Worm (Caenorhabditis elegans) whole organism, young adult: Measurements from ENCODE around the gene kars-1.

Source experiments
- B0019.2 ChIP-seq: fragments of 200-800 bp; sonication (Bioruptor generic); conservative IDR thresholded peaks from 2 replicates; pipeline ENCODE4 v1.3.6; 2022; ENCODE audit warnings: missing genetic modification reagents, missing genetic modification characterization, missing compliant biosample characterization
- D2030.7 ChIP-seq: fragments of 200-800 bp; sonication (Bioruptor generic); IDR thresholded peaks from 2 replicates; pipeline ENCODE4 v1.3.6; 2022; ENCODE audit warnings: missing genetic modification reagents, missing genetic modification characterization, missing compliant biosample characterization
- F10E7.11 ChIP-seq: sonication (generic microtip); optimal IDR thresholded peaks from 2 replicates; lab custom pipeline; 2017; ENCODE audit warnings: mild to moderate bottlenecking, missing genetic modification characterization, moderate library complexity, missing compliant biosample characterization
- F22D6.2 ChIP-seq: sonication (generic microtip); optimal IDR thresholded peaks from 2 replicates; lab custom pipeline; 2016; ENCODE audit warnings: mild to moderate bottlenecking, missing genetic modification characterization, missing compliant biosample characterization
- F33H1.4 ChIP-seq: fragments of 200-800 bp; sonication (Bioruptor generic); IDR thresholded peaks from 2 replicates; pipeline ENCODE4 v1.3.6; 2022; ENCODE audit warnings: missing genetic modification reagents, missing genetic modification characterization, missing compliant biosample characterization
- F49E8.2 ChIP-seq: sonication (generic microtip); optimal IDR thresholded peaks from 3 replicates; lab custom pipeline; 2017; ENCODE audit warnings: missing genetic modification characterization, mild to moderate bottlenecking, missing compliant biosample characterization, antibody characterized with exemption, moderate library complexity; ENCODE audit not compliant: insufficient read depth
- T26A5.8 ChIP-seq: sonication (generic microtip); optimal IDR thresholded peaks from 2 replicates; lab custom pipeline; 2016; ENCODE audit warnings: missing genetic modification characterization, missing compliant biosample characterization
- Y56A3A.18 ChIP-seq: fragments of 200-800 bp; sonication (Bioruptor generic); IDR thresholded peaks from 2 replicates; pipeline ENCODE4 v1.3.6; 2022; ENCODE audit warnings: missing genetic modification reagents, missing genetic modification characterization, missing compliant biosample characterization
- Y95B8A.8 ChIP-seq: fragments of 200-800 bp; sonication (Bioruptor generic); IDR thresholded peaks from 2 replicates; pipeline ENCODE4 v1.3.6; 2022; ENCODE audit warnings: missing genetic modification reagents, missing genetic modification characterization, missing compliant biosample characterization
- akir-1 ChIP-seq: fragments of 200-800 bp; sonication (Bioruptor generic); optimal IDR thresholded peaks from 2 replicates; lab custom pipeline; 2018; ENCODE audit warnings: mild to moderate bottlenecking, missing genetic modification characterization, moderate library complexity, missing compliant biosample characterization
- aptf-3 ChIP-seq: fragments of 200-800 bp; sonication (Bioruptor generic); IDR thresholded peaks from 2 replicates; pipeline ENCODE4 v1.3.6; 2022; ENCODE audit warnings: missing genetic modification characterization, missing compliant biosample characterization
- attf-6 ChIP-seq: fragments of 200-800 bp; sonication (Bioruptor generic); IDR thresholded peaks from 2 replicates; pipeline ENCODE4 v1.3.6; 2022; ENCODE audit warnings: missing genetic modification reagents, missing genetic modification characterization, missing compliant biosample characterization
- bed-2 ChIP-seq: fragments of 200-800 bp; sonication (Bioruptor generic); IDR thresholded peaks from 2 replicates; pipeline ENCODE4 v1.3.6; 2022; ENCODE audit warnings: missing genetic modification reagents, missing genetic modification characterization, missing compliant biosample characterization
- ccch-3 ChIP-seq: fragments of 200-800 bp; sonication (Bioruptor generic); optimal IDR thresholded peaks from 2 replicates; lab custom pipeline; 2018; ENCODE audit warnings: mild to moderate bottlenecking, missing genetic modification characterization, missing compliant biosample characterization
- cebp-2 ChIP-seq: fragments of 200-800 bp; sonication (Bioruptor generic); IDR thresholded peaks from 2 replicates; pipeline ENCODE4 v1.3.6; 2022; ENCODE audit warnings: missing genetic modification characterization, missing compliant biosample characterization
- ceh-100 ChIP-seq: fragments of 200-800 bp; sonication (Bioruptor generic); IDR thresholded peaks from 2 replicates; pipeline ENCODE4 v1.3.6; 2022; ENCODE audit warnings: missing genetic modification reagents, missing genetic modification characterization, missing compliant biosample characterization
- ceh-91 ChIP-seq: fragments of 200-800 bp; sonication (Bioruptor generic); IDR thresholded peaks from 2 replicates; pipeline ENCODE4 v1.3.6; 2022; ENCODE audit warnings: missing genetic modification reagents, missing genetic modification characterization, missing compliant biosample characterization
- chd-7 ChIP-seq: sonication (generic microtip); optimal IDR thresholded peaks from 2 replicates; lab custom pipeline; 2016; ENCODE audit warnings: mild to moderate bottlenecking, missing genetic modification characterization, moderate library complexity, missing compliant biosample characterization
- die-1 ChIP-seq: sonication (generic microtip); optimal IDR thresholded peaks from 2 replicates; lab custom pipeline; 2016; ENCODE audit warnings: missing genotype, mild to moderate bottlenecking, missing genetic modification characterization, missing compliant biosample characterization
- dox-1 ChIP-seq: fragments of 200-800 bp; sonication (Bioruptor generic); IDR thresholded peaks from 2 replicates; pipeline ENCODE4 v1.3.6; 2022; ENCODE audit warnings: missing genetic modification reagents, missing genetic modification characterization, missing compliant biosample characterization
- dpl-1 ChIP-seq: fragments of 150-350 bp; optimal IDR thresholded peaks from 2 replicates; lab custom pipeline; 2014; ENCODE audit warnings: missing biosample characterization, missing genetic modification reagents, missing genetic modification characterization
- efl-1 ChIP-seq: fragments of 150-350 bp; optimal IDR thresholded peaks from 2 replicates; lab custom pipeline; 2014; ENCODE audit warnings: missing biosample characterization, missing genetic modification reagents, missing genetic modification characterization
- fkh-3 ChIP-seq: sonication (generic microtip); optimal IDR thresholded peaks from 2 replicates; lab custom pipeline; 2016; ENCODE audit warnings: mild to moderate bottlenecking, missing genetic modification characterization, missing compliant biosample characterization
- hlh-26 ChIP-seq: fragments of 200-800 bp; sonication (Bioruptor generic); conservative IDR thresholded peaks from 2 replicates; pipeline ENCODE4 v1.3.6; 2022; ENCODE audit warnings: missing genetic modification reagents, missing genetic modification characterization, missing compliant biosample characterization
- hmg-1.2 ChIP-seq: fragments of 200-800 bp; sonication (Bioruptor generic); IDR thresholded peaks from 2 replicates; pipeline ENCODE4 v1.3.6; 2022; ENCODE audit warnings: missing genetic modification reagents, missing genetic modification characterization, missing compliant biosample characterization
- hsf-1 ChIP-seq: fragments of 200-800 bp; sonication (Bioruptor generic); IDR thresholded peaks from 2 replicates; pipeline ENCODE4 v1.3.6; 2022; ENCODE audit warnings: missing genetic modification reagents, missing genetic modification characterization, missing compliant biosample characterization
- lin-35 ChIP-seq, 3 experiments: fragments of 150-350 bp in 2 of 3; sonication (generic microtip) in 1 of 3; optimal IDR thresholded peaks; 2 replicates each; lab custom pipeline; 2014 to 2018; ENCODE audit warnings: missing biosample characterization in 3 of 3, missing genetic modification characterization in 3 of 3, missing genetic modification reagents in 3 of 3
- lin-40 ChIP-seq: sonication (generic microtip); optimal IDR thresholded peaks from 2 replicates; lab custom pipeline; 2016; ENCODE audit warnings: missing genetic modification characterization, mild to moderate bottlenecking, missing compliant biosample characterization, missing genotype, missing genetic modification reagents
- lin-54 ChIP-seq: fragments of 200-800 bp; sonication (Bioruptor generic); optimal IDR thresholded peaks from 2 replicates; lab custom pipeline; 2018; ENCODE audit warnings: mild to moderate bottlenecking, missing genetic modification characterization, missing compliant biosample characterization
- lsl-1 ChIP-seq: fragments of 200-800 bp; sonication (Bioruptor generic); optimal IDR thresholded peaks from 2 replicates; lab custom pipeline; 2018; ENCODE audit warnings: mild to moderate bottlenecking, missing genetic modification characterization, moderate library complexity, missing compliant biosample characterization
- madf-3 ChIP-seq: fragments of 200-800 bp; sonication (Bioruptor generic); IDR thresholded peaks from 2 replicates; pipeline ENCODE4 v1.3.6; 2022; ENCODE audit warnings: missing genetic modification reagents, missing genetic modification characterization, missing compliant biosample characterization
- madf-6 ChIP-seq: fragments of 200-800 bp; sonication (Bioruptor generic); IDR thresholded peaks from 2 replicates; pipeline ENCODE4 v1.3.6; 2022; ENCODE audit warnings: missing genetic modification reagents, missing genetic modification characterization, missing compliant biosample characterization
- madf-8 ChIP-seq: fragments of 200-800 bp; sonication (Bioruptor generic); conservative IDR thresholded peaks from 2 replicates; pipeline ENCODE4 v1.3.6; 2022; ENCODE audit warnings: missing genetic modification reagents, missing genetic modification characterization, missing compliant biosample characterization
- mxl-1 ChIP-seq: sonication (generic microtip); optimal IDR thresholded peaks from 2 replicates; lab custom pipeline; 2016; ENCODE audit warnings: missing genetic modification characterization, missing compliant biosample characterization
- nfya-1 ChIP-seq: sonication (generic microtip); optimal IDR thresholded peaks from 2 replicates; lab custom pipeline; 2017; ENCODE audit warnings: antibody characterized with exemption, missing compliant biosample characterization, missing genetic modification characterization, borderline replicate concordance; ENCODE audit not compliant: insufficient read depth
- nhr-120 ChIP-seq: fragments of 200-800 bp; sonication (Bioruptor generic); IDR thresholded peaks from 2 replicates; pipeline ENCODE4 v1.3.6; 2022; ENCODE audit warnings: missing genetic modification characterization, missing compliant biosample characterization
- nhr-179 ChIP-seq: sonication (generic microtip); optimal IDR thresholded peaks from 2 replicates; lab custom pipeline; 2016; ENCODE audit warnings: mild to moderate bottlenecking, missing genetic modification characterization, missing compliant biosample characterization
- pbrm-1 ChIP-seq: fragments of 200-800 bp; sonication (Bioruptor generic); IDR thresholded peaks from 2 replicates; pipeline ENCODE4 v1.3.6; 2022; ENCODE audit warnings: missing genetic modification reagents, missing genetic modification characterization, missing compliant biosample characterization
- rcor-1 ChIP-seq: fragments of 200-800 bp; sonication (Bioruptor generic); IDR thresholded peaks from 2 replicates; pipeline ENCODE4 v1.3.6; 2022; ENCODE audit warnings: missing genetic modification reagents, missing genetic modification characterization, missing compliant biosample characterization
- snpc-1.3 ChIP-seq: sonication (generic microtip); optimal IDR thresholded peaks from 2 replicates; lab custom pipeline; 2017; ENCODE audit warnings: missing genetic modification characterization, mild to moderate bottlenecking, missing compliant biosample characterization, antibody characterized with exemption, moderate library complexity, missing genotype, missing genetic modification reagents; ENCODE audit not compliant: insufficient read depth
- snpc-3.4 ChIP-seq: sonication (generic microtip); optimal IDR thresholded peaks from 2 replicates; lab custom pipeline; 2017; ENCODE audit warnings: missing genetic modification characterization, mild to moderate bottlenecking, missing compliant biosample characterization, antibody characterized with exemption, moderate library complexity, missing genotype, missing genetic modification reagents
- somi-1 ChIP-seq: fragments of 200-800 bp; sonication (Bioruptor generic); optimal IDR thresholded peaks from 2 replicates; lab custom pipeline; 2018; ENCODE audit warnings: mild to moderate bottlenecking, missing genetic modification characterization, missing compliant biosample characterization
- tbp1 ChIP-seq: fragments of 200-800 bp; sonication (Bioruptor generic); optimal IDR thresholded peaks from 2 replicates; lab custom pipeline; 2018; ENCODE audit warnings: mild to moderate bottlenecking, missing genetic modification characterization, missing compliant biosample characterization
- tlf-1 ChIP-seq: fragments of 200-800 bp; sonication (Bioruptor generic); optimal IDR thresholded peaks from 2 replicates; lab custom pipeline; 2018; ENCODE audit warnings: mild to moderate bottlenecking, missing genetic modification characterization, missing compliant biosample characterization
- unc-130 ChIP-seq: sonication (generic microtip); optimal IDR thresholded peaks from 2 replicates; lab custom pipeline; 2016; ENCODE audit warnings: missing genetic modification reagents, missing genetic modification characterization, missing compliant biosample characterization
- xnd-1 ChIP-seq: sonication (generic microtip); optimal IDR thresholded peaks from 2 replicates; lab custom pipeline; 2016; ENCODE audit warnings: missing genotype, missing genetic modification reagents, missing genetic modification characterization, missing compliant biosample characterization
- ztf-22 ChIP-seq: fragments of 200-800 bp; sonication (Bioruptor generic); optimal IDR thresholded peaks from 2 replicates; lab custom pipeline; 2018; ENCODE audit warnings: mild to moderate bottlenecking, missing genetic modification characterization, moderate library complexity, missing compliant biosample characterization

Gene kars-1

ce11 chrII:7037659-7038342 is 34.4 kb downstream of the kars-1 start, which contains the start of gene cin-4:
Gene cin-4 (plus strand): TSS chrII:7038292.
- TF ChIP-seq chd-7 (tag; lab: Kevin White, UChicago) (no peak), die-1 (no peak), dox-1 (GFP tag; lab: Robert Waterston, UW) (peak; percentile 69), somi-1 (GFP tag; lab: Kevin White, UChicago) (no peak), cebp-2 (GFP tag; lab: Robert Waterston, UW) (no peak), nhr-120 (no peak), lin-40 (tag; lab: Kevin White, UChicago) (no peak), lin-54 (GFP tag; lab: Kevin White, UChicago) (peak; percentile 58), pbrm-1 (GFP tag; lab: Robert Waterston, UW) (0 out of 2 replicates have a peak, but pooled peaks have one; percentile 16), snpc-3.4 (peak; percentile 74), B0019.2 (GFP tag; lab: Robert Waterston, UW) (peak; percentile 66; the same call in 1 of the 2 replicates), ccch-3 (GFP tag; lab: Kevin White, UChicago) (no peak), F10E7.11 (tag; lab: Kevin White, UChicago) (no peak), F22D6.2 (tag; lab: Kevin White, UChicago) (no peak), madf-6 (GFP tag; lab: Robert Waterston, UW) (peak; percentile 93), lsl-1 (peak; percentile 85), F49E8.2 (tag; lab: Kevin White, UChicago) (peak; percentile 49), bed-2 (no peak), T26A5.8 (tag; lab: Kevin White, UChicago) (no peak), hlh-26 (GFP tag; lab: Robert Waterston, UW) (no peak), ceh-91 (GFP tag; lab: Robert Waterston, UW) (peak; percentile 92), snpc-1.3 (tag; lab: Kevin White, UChicago) (peak; percentile 8), unc-130 (GFP tag; lab: Kevin White, UChicago) (peak; percentile 30), Y95B8A.8 (GFP tag; lab: Robert Waterston, UW) (0 out of 2 replicates have a peak, but pooled peaks have one; percentile 45), akir-1 (GFP tag; lab: Kevin White, UChicago) (no peak), fkh-3 (no peak), madf-3 (no peak), efl-1 (peak; percentile 91), Y56A3A.18 (GFP tag; lab: Robert Waterston, UW) (no peak), ceh-100 (0 out of 2 replicates have a peak, but pooled peaks have one; percentile 31), nfya-1 (tag; lab: Kevin White, UChicago) (no peak), aptf-3 (no peak), rcor-1 (peak; percentile 48; the same call in 1 of the 2 replicates), xnd-1 (tag; lab: Kevin White, UChicago) (peak; percentile 78), F33H1.4 (GFP tag; lab: Robert Waterston, UW) (peak; percentile 91), D2030.7 (GFP tag; lab: Robert Waterston, UW) (peak; percentile 84), attf-6 (GFP tag; lab: Robert Waterston, UW) (no peak), hmg-1.2 (GFP tag; lab: Robert Waterston, UW) (peak; percentile 43; the same call in 1 of the 2 replicates), nhr-179 (tag; lab: Kevin White, UChicago) (no peak), ztf-22 (GFP tag; lab: Kevin White, UChicago) (no peak), lin-35 (GFP tag; optimal IDR thresholded peaks at IDR 0.05; lab: Kevin White, UChicago) (no peak), tlf-1 (GFP tag; lab: Kevin White, UChicago) (peak; percentile 47), hsf-1 (GFP tag; lab: Robert Waterston, UW) (peak; percentile 90), madf-8 (GFP tag; lab: Robert Waterston, UW) (peak; percentile 90), tbp1 (GFP tag; lab: Kevin White, UChicago) (peak; percentile 18), dpl-1 (GFP tag; lab: Kevin White, UChicago) (peak; percentile 76), mxl-1 (tag; lab: Kevin White, UChicago) (no peak)
